Fruit fly (Drosophila melanogaster) whole organism, prepupa: ENCODE results near the gene CG11854.

Source experiments
- CG16779 ChIP-seq: fragments of 200-800 bp; sonication (Bioruptor generic); optimal IDR thresholded peaks from 3 replicates; lab custom pipeline; 2017; ENCODE audit warnings: missing biosample characterization, mild to moderate bottlenecking, missing genetic modification characterization
- CG3032 ChIP-seq: fragments of 200-800 bp; optimal IDR thresholded peaks from 2 replicates; lab custom pipeline; 2019; ENCODE audit warnings: missing biosample characterization, mild to moderate bottlenecking, missing genetic modification characterization, moderate library complexity
- CG3919 ChIP-seq: fragments of 200-800 bp; sonication (Bioruptor generic); optimal IDR thresholded peaks from 3 replicates; lab custom pipeline; 2016; ENCODE audit warnings: missing biosample characterization, missing genetic modification characterization
- CG6276 ChIP-seq: fragments of 200-800 bp; sonication (Bioruptor generic); optimal IDR thresholded peaks from 2 replicates; lab custom pipeline; 2017; ENCODE audit warnings: missing biosample characterization, mild to moderate bottlenecking, missing genetic modification characterization
- CG8632 ChIP-seq: fragments of 200-800 bp; sonication (Bioruptor generic); optimal IDR thresholded peaks from 3 replicates; lab custom pipeline; 2016; ENCODE audit warnings: missing biosample characterization, missing genetic modification characterization
- Eip75B ChIP-seq: fragments of 200-800 bp; sonication (Bioruptor generic); optimal IDR thresholded peaks from 3 replicates; lab custom pipeline; 2016; ENCODE audit warnings: missing biosample characterization, missing genetic modification characterization
- Lpt ChIP-seq: fragments of 200-800 bp; sonication (Bioruptor generic); optimal IDR thresholded peaks from 3 replicates; lab custom pipeline; 2016; ENCODE audit warnings: missing biosample characterization, missing genetic modification characterization
- Smox ChIP-seq: fragments of 200-800 bp; sonication (Bioruptor generic); optimal IDR thresholded peaks from 3 replicates; lab custom pipeline; 2016; ENCODE audit warnings: missing biosample characterization, missing genetic modification characterization
- Sox102F ChIP-seq: fragments of 200-800 bp; sonication (Bioruptor generic); optimal IDR thresholded peaks from 2 replicates; lab custom pipeline; 2016; ENCODE audit warnings: missing biosample characterization, mild to moderate bottlenecking, missing genetic modification characterization
- Sox14 ChIP-seq: fragments of 200-800 bp; sonication (Bioruptor generic); optimal IDR thresholded peaks from 3 replicates; lab custom pipeline; 2016; ENCODE audit warnings: missing biosample characterization, missing genetic modification characterization
- acj6 ChIP-seq: fragments of 200-800 bp; sonication (Bioruptor generic); optimal IDR thresholded peaks from 3 replicates; lab custom pipeline; 2016; ENCODE audit warnings: missing biosample characterization, missing genetic modification characterization
- fd59A ChIP-seq: fragments of 200-800 bp; sonication (Bioruptor generic); optimal IDR thresholded peaks from 2 replicates; lab custom pipeline; 2017; ENCODE audit warnings: missing biosample characterization, mild to moderate bottlenecking, missing genetic modification characterization, missing genetic modification reagents
- fkh ChIP-seq: fragments of 200-800 bp; sonication (Bioruptor generic); optimal IDR thresholded peaks from 3 replicates; lab custom pipeline; 2017; ENCODE audit warnings: missing biosample characterization, mild to moderate bottlenecking, missing genetic modification characterization, moderate library complexity
- topi ChIP-seq: fragments of 200-800 bp; sonication (Bioruptor generic); optimal IDR thresholded peaks from 3 replicates; lab custom pipeline; 2016; ENCODE audit warnings: missing biosample characterization, missing genetic modification characterization

DNA sequence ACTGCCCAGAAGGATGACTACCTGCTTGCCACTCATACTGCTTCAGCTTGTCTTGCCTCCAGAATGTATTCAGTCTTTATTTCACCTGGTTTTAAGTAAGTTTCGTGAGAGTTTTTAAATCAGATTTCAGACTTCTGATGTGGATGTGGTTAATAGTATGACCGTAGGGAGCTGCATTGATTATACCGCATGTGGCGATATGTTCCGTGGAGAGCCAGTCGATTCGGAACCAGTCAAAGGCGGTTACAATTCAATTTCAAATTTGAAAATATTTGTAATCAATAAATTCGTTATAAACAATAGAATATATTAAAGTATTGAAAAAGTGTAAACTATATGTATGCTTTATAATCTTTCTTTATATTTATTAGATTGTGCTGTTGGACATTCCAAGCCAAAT, 6.5 kb upstream of the CG11854 start, which contains the start of gene Sil1:
- no peak for TF ChIP-seq fd59A (GFP tag; lab: Kevin White, UChicago)
- no peak for TF ChIP-seq CG3919 (GFP tag; lab: Kevin White, UChicago)
- TF ChIP-seq topi (GFP tag; lab: Kevin White, UChicago), result no peak
- no peak for TF ChIP-seq Sox14 (GFP tag; lab: Kevin White, UChicago)
- TF ChIP-seq CG3032 (tag; lab: Kevin White, UChicago), result no peak
- TF ChIP-seq acj6 (GFP tag; lab: Kevin White, UChicago), result no peak
- no peak for TF ChIP-seq Sox102F (GFP tag; lab: Kevin White, UChicago)
- no peak for TF ChIP-seq Smox (GFP tag; lab: Kevin White, UChicago)
- TF ChIP-seq Eip75B (GFP tag; lab: Kevin White, UChicago), result no peak
- no peak for TF ChIP-seq CG16779 (tag; lab: Kevin White, UChicago)
- no peak for TF ChIP-seq CG6276
- TF ChIP-seq CG8632 (GFP tag; lab: Kevin White, UChicago), result no peak
- TF ChIP-seq Lpt, result no peak
- no peak for TF ChIP-seq fkh
